Fruit fly (Drosophila melanogaster): ENCODE measurements around the gene CG32536.

The CG32536 gene

DNA sequence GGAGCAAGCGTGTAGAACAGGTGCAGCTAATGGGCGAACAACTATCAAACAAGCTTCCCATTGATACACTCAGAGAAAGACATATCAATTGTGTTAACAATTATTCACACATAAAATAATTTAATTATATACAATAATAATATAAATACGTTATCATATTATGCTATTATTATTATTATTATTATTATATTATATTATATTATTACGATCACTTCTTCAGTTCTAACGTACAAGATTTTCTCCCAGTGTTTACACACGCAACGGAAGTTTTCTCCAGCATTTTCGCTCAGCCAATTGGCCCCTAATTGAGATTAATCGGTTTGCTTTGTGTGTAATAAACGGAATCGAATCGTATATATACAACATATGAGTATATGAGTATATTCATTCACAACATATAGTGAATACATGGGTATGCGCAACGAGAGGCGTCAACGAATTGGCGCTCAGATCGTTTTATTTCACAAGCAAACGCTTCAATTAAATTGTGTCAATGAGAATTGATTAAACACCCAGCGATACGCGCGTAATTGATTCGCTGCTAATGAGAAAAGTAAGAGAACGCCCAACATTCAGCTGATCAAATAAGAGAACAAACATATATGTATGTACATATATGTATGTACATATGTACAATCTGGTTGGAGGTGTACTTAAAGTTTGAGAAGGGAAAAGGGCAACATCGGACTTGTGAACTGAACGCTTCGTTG lies 40.5 kb upstream of the CG32536 start (continued):
- TF ChIP-seq cg (GFP tag; optimal IDR thresholded peaks at IDR 0.05), result no peak
- TF ChIP-seq Ets97D (GFP tag; optimal IDR thresholded peaks at IDR 0.05), result no peak
- no peak for TF ChIP-seq Bgb (GFP tag; IDR thresholded peaks at IDR 0.05; ENCODE audit: partially characterized antibody)
- peak; percentile 56 for TF ChIP-seq lmd (GFP tag; IDR thresholded peaks at IDR 0.05)
- no peak for TF ChIP-seq CG10321 (GFP tag; IDR thresholded peaks at IDR 0.05)
- TF ChIP-seq disco-r (GFP tag; optimal IDR thresholded peaks at IDR 0.05), result no peak
- peak; percentile 69 for TF ChIP-seq CG10267 (tag; optimal IDR thresholded peaks at IDR 0.05)
- peak; percentile 69 for TF ChIP-seq Oli (tag; optimal IDR thresholded peaks at IDR 0.05)
- 0 out of 3 replicates have a peak, but pooled peaks have one; percentile 34 for TF ChIP-seq ci (GFP tag; IDR thresholded peaks at IDR 0.05)
- TF ChIP-seq CG9215 (GFP tag; IDR thresholded peaks at IDR 0.05), result 0 out of 2 replicates have a peak, but pooled peaks have one; percentile 28
- TF ChIP-seq tup (GFP tag; optimal IDR thresholded peaks at IDR 0.05), result no peak
- peak; percentile 56 for TF ChIP-seq CG14710 (tag; optimal IDR thresholded peaks at IDR 0.05)
- TF ChIP-seq odd (GFP tag; optimal IDR thresholded peaks at IDR 0.05), result peak; percentile 46
- peak; percentile 23 for TF ChIP-seq Xbp1 (GFP tag; optimal IDR thresholded peaks at IDR 0.05)
- TF ChIP-seq h (optimal IDR thresholded peaks at IDR 0.05), result no peak
- no peak for TF ChIP-seq Hsf (GFP tag; optimal IDR thresholded peaks at IDR 0.05)
- no peak for TF ChIP-seq Dll (GFP tag; IDR thresholded peaks at IDR 0.05; ENCODE audit: partially characterized antibody)
- no peak for TF ChIP-seq onecut (GFP tag; IDR thresholded peaks at IDR 0.05)
- TF ChIP-seq CG7963 (GFP tag; IDR thresholded peaks at IDR 0.05; ENCODE audit: partially characterized antibody), result no peak
- TF ChIP-seq CG15601 (tag; optimal IDR thresholded peaks at IDR 0.05), result peak; percentile 6
- peak; percentile 74 for TF ChIP-seq Blimp-1 (GFP tag; optimal IDR thresholded peaks at IDR 0.05)
- peak; percentile 34; the same call in 1 of the 2 replicates for TF ChIP-seq H2.0 (GFP tag; IDR thresholded peaks at IDR 0.05)
- TF ChIP-seq CG12744 (GFP tag; optimal IDR thresholded peaks at IDR 0.05), result no peak
- peak; percentile 19 for TF ChIP-seq nom (GFP tag; optimal IDR thresholded peaks at IDR 0.05)
- TF ChIP-seq CG11085 (GFP tag; IDR thresholded peaks at IDR 0.05), result no peak
- no peak for TF ChIP-seq psq (GFP tag; optimal IDR thresholded peaks at IDR 0.05)
- TF ChIP-seq CG9609 (GFP tag; optimal IDR thresholded peaks at IDR 0.05), result no peak
- TF ChIP-seq CG4328 (GFP tag; optimal IDR thresholded peaks at IDR 0.05), result peak; percentile 19
- TF ChIP-seq Antp (GFP tag; optimal IDR thresholded peaks at IDR 0.05), result no peak
- TF ChIP-seq luna (GFP tag; optimal IDR thresholded peaks at IDR 0.05), result no peak
- TF ChIP-seq TFAM (GFP tag; optimal IDR thresholded peaks at IDR 0.05), result no peak
- no peak for TF ChIP-seq Lpt (GFP tag; optimal IDR thresholded peaks at IDR 0.05)
- no peak for TF ChIP-seq CG17802 (tag; optimal IDR thresholded peaks at IDR 0.05)
- TF ChIP-seq Tbp (GFP tag; optimal IDR thresholded peaks at IDR 0.05), result no peak
- TF ChIP-seq NC2β (GFP tag; optimal IDR thresholded peaks at IDR 0.05), result no peak
- TF ChIP-seq Atf6 (GFP tag; IDR thresholded peaks at IDR 0.05), result peak; percentile 7; the same call in 1 of the 2 replicates
- peak; percentile 36; the same call in 2 of the 3 replicates for TF ChIP-seq CG14050 (GFP tag; IDR thresholded peaks at IDR 0.05)
- TF ChIP-seq CG14014 (GFP tag; IDR thresholded peaks at IDR 0.05), result 0 out of 2 replicates have a peak, but pooled peaks have one; percentile 39
- peak; percentile 61 for TF ChIP-seq CG13296 (GFP tag; optimal IDR thresholded peaks at IDR 0.05)
- TF ChIP-seq Six4 (GFP tag; optimal IDR thresholded peaks at IDR 0.05), result peak; percentile 45
- TF ChIP-seq CG8944 (GFP tag; optimal IDR thresholded peaks at IDR 0.05), result no peak
- peak; percentile 18; the same call in 1 of the 3 replicates for TF ChIP-seq B-H1 (GFP tag; IDR thresholded peaks at IDR 0.05)
- no peak for TF ChIP-seq CG33557 (GFP tag; optimal IDR thresholded peaks at IDR 0.05)
- TF ChIP-seq CG2678 (tag; optimal IDR thresholded peaks at IDR 0.05), result peak; percentile 81
- TF ChIP-seq CG6765 (GFP tag; optimal IDR thresholded peaks at IDR 0.05), result no peak
- TF ChIP-seq CG13775 (GFP tag; optimal IDR thresholded peaks at IDR 0.05), result peak; percentile 59
- TF ChIP-seq vfl (GFP tag; optimal IDR thresholded peaks at IDR 0.05), result no peak
- peak; percentile 82 for TF ChIP-seq PHDP (tag; optimal IDR thresholded peaks at IDR 0.05)
- no peak for TF ChIP-seq bigmax (GFP tag; optimal IDR thresholded peaks at IDR 0.05)
- no peak for TF ChIP-seq Gug (GFP tag; IDR thresholded peaks at IDR 0.05)

Data from whole organism, embryonic.